Fruit fly (Drosophila melanogaster) whole organism, embryonic: ENCODE measurements around the gene mRpL27.

ENCODE experiments used
- Blimp-1 ChIP-seq: fragments of 200-800 bp; sonication (Bioruptor generic); optimal IDR thresholded peaks from 3 replicates; lab custom pipeline; 2018; ENCODE audit warnings: missing biosample characterization, missing genetic modification characterization, mild to moderate bottlenecking, moderate library complexity, missing genetic modification reagents
- CG10147 ChIP-seq: fragments of 200-800 bp; sonication (Bioruptor generic); optimal IDR thresholded peaks from 2 replicates; lab custom pipeline; 2019; ENCODE audit warnings: missing biosample characterization, mild to moderate bottlenecking, missing genetic modification characterization, moderate library complexity
- CG10267 ChIP-seq: fragments of 200-800 bp; sonication (Bioruptor generic); optimal IDR thresholded peaks from 2 replicates; lab custom pipeline; 2018; ENCODE audit warnings: missing biosample characterization, mild to moderate bottlenecking, missing genetic modification characterization, moderate library complexity
- CG11456 ChIP-seq: fragments of 200-800 bp; sonication (Bioruptor generic); IDR thresholded peaks from 3 replicates; pipeline ENCODE4 v1.3.6; 2022; ENCODE audit warnings: missing biosample characterization, missing genetic modification characterization
- CG12744 ChIP-seq: fragments of 200-800 bp; sonication (Bioruptor generic); optimal IDR thresholded peaks from 2 replicates; lab custom pipeline; 2016; ENCODE audit warnings: missing biosample characterization, missing genetic modification characterization
- CG15269 ChIP-seq: fragments of 200-800 bp; sonication (Bioruptor generic); optimal IDR thresholded peaks from 2 replicates; lab custom pipeline; 2018; ENCODE audit warnings: missing biosample characterization, mild to moderate bottlenecking, missing genetic modification characterization, moderate library complexity
- CG17328 ChIP-seq: fragments of 200-800 bp; sonication (Bioruptor generic); IDR thresholded peaks from 2 replicates; pipeline ENCODE4 v1.3.6; 2022; ENCODE audit warnings: missing biosample characterization, missing genetic modification characterization
- CG18619 ChIP-seq: fragments of 200-800 bp; sonication (Bioruptor generic); optimal IDR thresholded peaks from 3 replicates; lab custom pipeline; 2017; ENCODE audit warnings: missing biosample characterization, mild to moderate bottlenecking, missing genetic modification characterization
- CG2678 ChIP-seq: fragments of 200-800 bp; sonication (Bioruptor generic); optimal IDR thresholded peaks from 3 replicates; lab custom pipeline; 2019; ENCODE audit warnings: missing biosample characterization, mild to moderate bottlenecking, missing genetic modification characterization, moderate library complexity
- CG3163 ChIP-seq: fragments of 200-800 bp; sonication (Bioruptor generic); optimal IDR thresholded peaks from 3 replicates; lab custom pipeline; 2016; ENCODE audit warnings: missing biosample characterization, missing genetic modification characterization
- CG4282 ChIP-seq: fragments of 200-800 bp; sonication (Bioruptor generic); optimal IDR thresholded peaks from 2 replicates; lab custom pipeline; 2016; ENCODE audit warnings: missing biosample characterization, missing genetic modification characterization
- CG4617 ChIP-seq: fragments of 200-800 bp; sonication (Bioruptor generic); optimal IDR thresholded peaks from 3 replicates; lab custom pipeline; 2016; ENCODE audit warnings: missing biosample characterization, missing genetic modification characterization, borderline replicate concordance
- CG5180 ChIP-seq: fragments of 200-800 bp; sonication (Bioruptor generic); optimal IDR thresholded peaks from 3 replicates; lab custom pipeline; 2017; ENCODE audit warnings: missing biosample characterization, missing genetic modification characterization, mild to moderate bottlenecking, moderate library complexity, missing genetic modification reagents
- CG6175 ChIP-seq: fragments of 200-800 bp; sonication (Bioruptor generic); IDR thresholded peaks from 3 replicates; pipeline ENCODE4 v1.3.6; 2022; ENCODE audit warnings: missing biosample characterization, missing genetic modification characterization
- CG6683 ChIP-seq: fragments of 200-800 bp; sonication (Bioruptor generic); optimal IDR thresholded peaks from 2 replicates; lab custom pipeline; 2017; ENCODE audit warnings: missing biosample characterization, mild to moderate bottlenecking, missing genetic modification characterization, missing genetic modification reagents
- CG7556 ChIP-seq: fragments of 200-800 bp; sonication (Bioruptor generic); optimal IDR thresholded peaks from 2 replicates; lab custom pipeline; 2017; ENCODE audit warnings: missing biosample characterization, mild to moderate bottlenecking, missing genetic modification characterization
- CG8388 ChIP-seq: fragments of 200-800 bp; sonication (Bioruptor generic); optimal IDR thresholded peaks from 2 replicates; lab custom pipeline; 2019; ENCODE audit warnings: missing biosample characterization, mild to moderate bottlenecking, missing genetic modification characterization, moderate library complexity
- CG8478 ChIP-seq: fragments of >200 bp; optimal IDR thresholded peaks from 2 replicates; lab custom pipeline; 2018
- Chrac-16 ChIP-seq: fragments of 200-800 bp; sonication (Bioruptor generic); optimal IDR thresholded peaks from 3 replicates; lab custom pipeline; 2016; ENCODE audit warnings: missing biosample characterization, missing genetic modification characterization
- Doc2 ChIP-seq: fragments of 200-800 bp; sonication (Bioruptor generic); IDR thresholded peaks from 2 replicates; pipeline ENCODE4 v1.3.6; 2022; ENCODE audit warnings: missing biosample characterization, missing genetic modification characterization
- Ets97D ChIP-seq: fragments of 200-800 bp; sonication (Bioruptor generic); optimal IDR thresholded peaks from 3 replicates; lab custom pipeline; 2016; ENCODE audit warnings: missing biosample characterization, missing genetic modification characterization
- Gug ChIP-seq: fragments of 200-800 bp; sonication (Bioruptor generic); IDR thresholded peaks from 4 replicates; pipeline ENCODE4 v1.3.6; 2022; ENCODE audit warnings: missing biosample characterization, missing genetic modification characterization
- HLH4C ChIP-seq: fragments of 200-800 bp; sonication (Bioruptor generic); IDR thresholded peaks from 3 replicates; pipeline ENCODE4 v1.3.6; 2022; ENCODE audit warnings: missing biosample characterization, missing genetic modification characterization; ENCODE audit not compliant: partially characterized antibody
- HLHmδ ChIP-seq: fragments of 200-800 bp; sonication (Bioruptor generic); optimal IDR thresholded peaks from 2 replicates; lab custom pipeline; 2018; ENCODE audit warnings: missing biosample characterization, mild to moderate bottlenecking, missing genetic modification characterization, moderate library complexity
- Mad ChIP-seq: fragments of 200-800 bp; sonication (Bioruptor generic); optimal IDR thresholded peaks from 2 replicates; lab custom pipeline; 2016; ENCODE audit warnings: missing biosample characterization, missing genetic modification characterization
- Myb ChIP-seq: fragments of 200-800 bp; sonication (Bioruptor generic); optimal IDR thresholded peaks from 2 replicates; lab custom pipeline; 2016; ENCODE audit warnings: missing biosample characterization, missing genetic modification characterization
- NC2α ChIP-seq: fragments of 200-800 bp; sonication (Bioruptor generic); optimal IDR thresholded peaks from 2 replicates; lab custom pipeline; 2016; ENCODE audit warnings: missing biosample characterization, missing genetic modification characterization
- Neu2 ChIP-seq: fragments of 200-800 bp; sonication (Bioruptor generic); optimal IDR thresholded peaks from 3 replicates; lab custom pipeline; 2016; ENCODE audit warnings: missing biosample characterization, missing genetic modification characterization, borderline replicate concordance
- Nf-YB ChIP-seq: fragments of 200-800 bp; sonication (Bioruptor generic); optimal IDR thresholded peaks from 3 replicates; lab custom pipeline; 2019; ENCODE audit warnings: missing biosample characterization, mild to moderate bottlenecking, missing genetic modification characterization, moderate library complexity
- Oaz ChIP-seq: fragments of 200-800 bp; sonication (Bioruptor generic); IDR thresholded peaks from 2 replicates; pipeline ENCODE4 v1.3.6; 2022; ENCODE audit warnings: missing biosample characterization, missing genetic modification characterization
- Oli ChIP-seq: fragments of 200-800 bp; sonication (Bioruptor generic); optimal IDR thresholded peaks from 2 replicates; lab custom pipeline; 2018; ENCODE audit warnings: missing biosample characterization, mild to moderate bottlenecking, missing genetic modification characterization, moderate library complexity
- Pdp1 ChIP-seq, 2 experiments: fragments of 200-800 bp; sonication (Bioruptor generic); optimal IDR thresholded peaks; 3 replicates each; lab custom pipeline; 2016; ENCODE audit warnings: missing biosample characterization in 2 of 2, missing genetic modification characterization in 2 of 2, mild to moderate bottlenecking in 1 of 2, moderate library complexity in 1 of 2
- Stat92E ChIP-seq, 3 experiments: fragments of >200 bp in 2 of 3; fragments of 200-800 bp in 1 of 3; sonication (Bioruptor generic) in 1 of 3; optimal IDR thresholded peaks; 2 replicates each; lab custom pipeline; 2017 to 2019; ENCODE audit warnings: missing biosample characterization in 3 of 3, missing genetic modification characterization in 3 of 3, mild to moderate bottlenecking in 1 of 3, moderate library complexity in 1 of 3
- bcd ChIP-seq: fragments of 200-800 bp; sonication (Bioruptor generic); optimal IDR thresholded peaks from 2 replicates; lab custom pipeline; 2017; ENCODE audit warnings: missing biosample characterization, mild to moderate bottlenecking, missing genetic modification characterization
- chm ChIP-seq: fragments of 200-800 bp; sonication (Bioruptor generic); IDR thresholded peaks from 2 replicates; pipeline ENCODE4 v1.3.6; 2022; ENCODE audit warnings: missing biosample characterization, missing genetic modification characterization
- ci ChIP-seq: fragments of 200-800 bp; sonication (Bioruptor generic); IDR thresholded peaks from 3 replicates; pipeline ENCODE4 v1.3.6; 2022; ENCODE audit warnings: missing biosample characterization, missing genetic modification characterization
- dmrt11E ChIP-seq: fragments of 200-800 bp; sonication (Bioruptor generic); optimal IDR thresholded peaks from 3 replicates; lab custom pipeline; 2018; ENCODE audit warnings: missing biosample characterization, mild to moderate bottlenecking, missing genetic modification characterization, moderate library complexity
- ems ChIP-seq: fragments of 200-800 bp; sonication (Bioruptor generic); optimal IDR thresholded peaks from 3 replicates; lab custom pipeline; 2016; ENCODE audit warnings: missing biosample characterization, missing genetic modification characterization
- fu2 ChIP-seq: fragments of 200-800 bp; sonication (Bioruptor generic); optimal IDR thresholded peaks from 2 replicates; lab custom pipeline; 2016; ENCODE audit warnings: missing biosample characterization, missing genetic modification characterization
- lab ChIP-seq: fragments of 200-800 bp; sonication (Bioruptor generic); optimal IDR thresholded peaks from 3 replicates; lab custom pipeline; 2017; ENCODE audit warnings: missing biosample characterization, missing genetic modification characterization, mild to moderate bottlenecking, moderate library complexity, missing genetic modification reagents
- p53 ChIP-seq: fragments of 200-800 bp; sonication (Bioruptor generic); optimal IDR thresholded peaks from 2 replicates; lab custom pipeline; 2016; ENCODE audit warnings: missing biosample characterization, missing genetic modification characterization
- pnt ChIP-seq: fragments of 200-800 bp; sonication (Bioruptor generic); optimal IDR thresholded peaks from 3 replicates; lab custom pipeline; 2016; ENCODE audit warnings: missing biosample characterization, missing genetic modification characterization
- run ChIP-seq: fragments of 200-800 bp; sonication (Bioruptor generic); optimal IDR thresholded peaks from 3 replicates; lab custom pipeline; 2018; ENCODE audit warnings: missing biosample characterization, mild to moderate bottlenecking, missing genetic modification characterization
- sd ChIP-seq: fragments of 200-800 bp; sonication (Bioruptor generic); optimal IDR thresholded peaks from 3 replicates; lab custom pipeline; 2018; ENCODE audit warnings: missing biosample characterization, mild to moderate bottlenecking, missing genetic modification characterization, moderate library complexity
- seq ChIP-seq: fragments of 200-800 bp; sonication (Bioruptor generic); IDR thresholded peaks from 2 replicates; pipeline ENCODE4 v1.3.6; 2022; ENCODE audit warnings: missing biosample characterization, missing genetic modification characterization
- tap ChIP-seq: fragments of 200-800 bp; optimal IDR thresholded peaks from 3 replicates; lab custom pipeline; 2019; ENCODE audit warnings: missing biosample characterization, mild to moderate bottlenecking, missing genetic modification characterization, moderate library complexity
- trh ChIP-seq: fragments of 200-800 bp; sonication (Bioruptor generic); optimal IDR thresholded peaks from 2 replicates; lab custom pipeline; 2016; ENCODE audit warnings: missing biosample characterization, missing genetic modification characterization
- zen ChIP-seq: fragments of 200-800 bp; sonication (Bioruptor generic); optimal IDR thresholded peaks from 3 replicates; lab custom pipeline; 2018; ENCODE audit warnings: missing biosample characterization, mild to moderate bottlenecking, missing genetic modification characterization, moderate library complexity

The mRpL27 gene

dm6 chr2L:4440881-4441737, 18.3 kb downstream of the mRpL27 start, which contains the start of gene CG15431 (continued):
- TF ChIP-seq HLH4C (GFP tag; lab: Robert Waterston, UW) (no peak), Chrac-16 (GFP tag; lab: Kevin White, UChicago) (no peak), run (tag; lab: Kevin White, UChicago) (peak; percentile 17), Oli (tag; lab: Kevin White, UChicago) (peak; percentile 53), fu2 (no peak), sd (tag; lab: Kevin White, UChicago) (peak; percentile 67), CG10267 (tag; lab: Kevin White, UChicago) (peak; percentile 37), CG6175 (GFP tag; lab: Robert Waterston, UW) (no peak), Oaz (GFP tag; lab: Robert Waterston, UW) (peak; percentile 35; the same call in 1 of the 2 replicates), Gug (GFP tag; lab: Robert Waterston, UW) (peak; percentile 33; the same call in 1 of the 4 replicates), CG8478 (no peak), CG12744 (GFP tag; lab: Kevin White, UChicago) (peak; percentile 25), NC2α (GFP tag; lab: Kevin White, UChicago) (no peak), CG11456 (peak; percentile 72), CG15269 (peak; percentile 65), ci (GFP tag; lab: Robert Waterston, UW) (peak; percentile 68; the same call in 1 of the 3 replicates), pnt (GFP tag; lab: Kevin White, UChicago) (no peak), CG2678 (tag; lab: Kevin White, UChicago) (peak; percentile 69), CG4617 (GFP tag; lab: Kevin White, UChicago) (no peak), Stat92E (GFP tag; optimal IDR thresholded peaks at IDR 0.05; lab: Kevin White, UChicago) (no peak), Nf-YB (GFP tag; lab: Kevin White, UChicago) (no peak), chm (0 out of 2 replicates have a peak, but pooled peaks have one; percentile 35), CG6683 (GFP tag; lab: Kevin White, UChicago) (peak; percentile 37), tap (tag; lab: Kevin White, UChicago) (peak; percentile 24), Pdp1 (GFP tag; optimal IDR thresholded peaks at IDR 0.05; lab: Kevin White, UChicago) (peak; percentile 11 to 60), CG17328 (0 out of 2 replicates have a peak, but pooled peaks have one; percentile 36), CG8388 (GFP tag; lab: Kevin White, UChicago) (no peak), Myb (GFP tag; lab: Kevin White, UChicago) (no peak), trh (GFP tag; lab: Kevin White, UChicago) (no peak), ems (GFP tag; lab: Kevin White, UChicago) (peak; percentile 20), CG7556 (GFP tag; lab: Kevin White, UChicago) (peak; percentile 79), Doc2 (GFP tag; lab: Robert Waterston, UW) (no peak), HLHmδ (GFP tag; lab: Kevin White, UChicago) (no peak), dmrt11E (tag; lab: Kevin White, UChicago) (no peak), bcd (peak; percentile 58), CG3163 (peak; percentile 96), zen (tag; lab: Kevin White, UChicago) (no peak), CG5180 (GFP tag; lab: Kevin White, UChicago) (peak; percentile 59), CG18619 (GFP tag; lab: Kevin White, UChicago) (peak; percentile 58), Ets97D (no peak), CG4282 (GFP tag; lab: Kevin White, UChicago) (no peak), Blimp-1 (GFP tag; lab: Kevin White, UChicago) (no peak), Neu2 (GFP tag; lab: Kevin White, UChicago) (no peak), CG10147 (GFP tag; lab: Kevin White, UChicago) (peak; percentile 28), seq (GFP tag; lab: Robert Waterston, UW) (peak; percentile 53; the same call in 1 of the 2 replicates), Mad (peak; percentile 41), p53 (GFP tag; lab: Kevin White, UChicago) (no peak), lab (GFP tag; lab: Kevin White, UChicago) (peak; percentile 82)
